Worm (Caenorhabditis elegans) whole organism, L4 larva: ENCODE results near the gene taf-8.
A peak's percentile ranks its signal among the peaks of the same experiment; 100 is the strongest.

Source experiments
- F10B5.3 ChIP-seq: sonication (generic microtip); optimal IDR thresholded peaks from 2 replicates; lab custom pipeline; 2016; ENCODE audit warnings: mild to moderate bottlenecking, missing genetic modification characterization, missing compliant biosample characterization
- F26F4.8 ChIP-seq: fragments of 200-800 bp; sonication (Bioruptor generic); conservative IDR thresholded peaks from 2 replicates; pipeline ENCODE4 v1.3.6; 2022; ENCODE audit warnings: missing genetic modification characterization, missing compliant biosample characterization
- F44E2.7 ChIP-seq: fragments of 200-800 bp; sonication (Bioruptor generic); IDR thresholded peaks from 2 replicates; pipeline ENCODE4 v2.1.2; 2022; ENCODE audit warnings: missing genetic modification characterization, missing compliant biosample characterization
- F49E8.2 ChIP-seq: sonication (generic microtip); optimal IDR thresholded peaks from 2 replicates; lab custom pipeline; 2016; ENCODE audit warnings: missing compliant biosample characterization, mild to moderate bottlenecking, missing genetic modification characterization, borderline replicate concordance
- R02D3.7 ChIP-seq: fragments of 150-350 bp; sonication (generic microtip); optimal IDR thresholded peaks from 3 replicates; lab custom pipeline; 2014; ENCODE audit warnings: missing biosample characterization, missing genetic modification characterization
- T20F7.1 ChIP-seq: fragments of 200-800 bp; sonication (Bioruptor generic); optimal IDR thresholded peaks from 2 replicates; lab custom pipeline; 2018; ENCODE audit warnings: mild to moderate bottlenecking, missing genetic modification characterization, missing compliant biosample characterization
- ZK337.2 ChIP-seq: fragments of 200-800 bp; sonication (Bioruptor generic); IDR thresholded peaks from 2 replicates; pipeline ENCODE4 v1.3.6; 2022; ENCODE audit warnings: missing genetic modification reagents, missing genetic modification characterization, missing compliant biosample characterization
- ZK546.5 ChIP-seq, 2 experiments: sonication (generic microtip); optimal IDR thresholded peaks; 2 replicates each; lab custom pipeline; 2017; ENCODE audit warnings: missing biosample characterization in 2 of 2, missing genetic modification characterization in 2 of 2
- aha-1 ChIP-seq: fragments of 150-350 bp; peaks from one replicate; lab custom pipeline; 2014; ENCODE audit warnings: missing biosample characterization, missing genetic modification characterization
- ceh-20 ChIP-seq: fragments of 200-800 bp; sonication (Bioruptor generic); IDR thresholded peaks from 2 replicates; pipeline ENCODE4 v1.3.6; 2022; ENCODE audit warnings: missing genetic modification reagents, missing genetic modification characterization, missing compliant biosample characterization
- ceh-32 ChIP-seq: sonication (generic microtip); optimal IDR thresholded peaks from 2 replicates; lab custom pipeline; 2016; ENCODE audit warnings: mild to moderate bottlenecking, missing genetic modification characterization, missing compliant biosample characterization; ENCODE audit not compliant: poor library complexity
- ces-1 ChIP-seq: fragments of 150-350 bp; sonication (generic microtip); optimal IDR thresholded peaks from 4 replicates; lab custom pipeline; 2014; ENCODE audit warnings: missing biosample characterization, missing genetic modification reagents, missing genetic modification characterization
- ctbp-1 ChIP-seq: fragments of 200-800 bp; sonication (Bioruptor generic); IDR thresholded peaks from 2 replicates; pipeline ENCODE4 v1.3.6; 2022; ENCODE audit warnings: missing genetic modification reagents, missing genetic modification characterization, missing compliant biosample characterization
- daf-16 ChIP-seq, 3 experiments: sonication (generic microtip); optimal IDR thresholded peaks; 2 replicates each; lab custom pipeline; 2016 to 2017; ENCODE audit warnings: missing genetic modification characterization in 3 of 3, missing genetic modification reagents in 3 of 3, mild to moderate bottlenecking in 2 of 3, missing compliant biosample characterization in 2 of 3, missing biosample characterization in 1 of 3, moderate library complexity in 1 of 3
- dmd-8 ChIP-seq: fragments of 200-800 bp; sonication (Bioruptor generic); IDR thresholded peaks from 2 replicates; pipeline ENCODE4 v1.3.6; 2022; ENCODE audit warnings: missing genetic modification characterization, missing compliant biosample characterization
- dmd-9 ChIP-seq: fragments of 200-800 bp; sonication (Bioruptor generic); IDR thresholded peaks from 2 replicates; pipeline ENCODE4 v1.3.6; 2022; ENCODE audit warnings: missing genetic modification reagents, missing genetic modification characterization, missing compliant biosample characterization
- dpl-1 ChIP-seq: fragments of 150-350 bp; optimal IDR thresholded peaks from 2 replicates; lab custom pipeline; 2014; ENCODE audit warnings: missing biosample characterization, missing genetic modification reagents, missing genetic modification characterization
- duxl-1 ChIP-seq: sonication (generic microtip); optimal IDR thresholded peaks from 2 replicates; lab custom pipeline; 2016; ENCODE audit warnings: mild to moderate bottlenecking, missing genetic modification characterization, moderate library complexity, missing compliant biosample characterization; ENCODE audit not compliant: poor library complexity
- dve-1 ChIP-seq: sonication (generic microtip); optimal IDR thresholded peaks from 2 replicates; lab custom pipeline; 2017; ENCODE audit warnings: antibody characterized with exemption, mild to moderate bottlenecking, missing genetic modification characterization, missing compliant biosample characterization; ENCODE audit not compliant: insufficient read depth
- egl-43 ChIP-seq: fragments of 200-800 bp; sonication (Bioruptor generic); IDR thresholded peaks from 2 replicates; pipeline ENCODE4 v1.3.6; 2022; ENCODE audit warnings: missing genetic modification reagents, missing genetic modification characterization, missing compliant biosample characterization
- fkh-10 ChIP-seq: fragments of 150-350 bp; optimal IDR thresholded peaks from 2 replicates; lab custom pipeline; 2014; ENCODE audit warnings: missing biosample characterization, missing genetic modification reagents, missing genetic modification characterization
- fos-1 ChIP-seq: fragments of 150-350 bp; optimal IDR thresholded peaks from 2 replicates; lab custom pipeline; 2014; ENCODE audit warnings: missing biosample characterization, missing genetic modification characterization
- hif-1 ChIP-seq, 2 experiments: sonication (generic microtip); optimal IDR thresholded peaks; 2 replicates each; lab custom pipeline; 2016 to 2017; ENCODE audit warnings: missing compliant biosample characterization in 2 of 2, missing genetic modification characterization in 2 of 2, missing genetic modification reagents in 2 of 2, missing genotype in 2 of 2, mild to moderate bottlenecking in 1 of 2
- hlh-30 ChIP-seq: sonication (generic microtip); optimal IDR thresholded peaks from 2 replicates; lab custom pipeline; 2017; ENCODE audit warnings: antibody characterized with exemption, mild to moderate bottlenecking, missing genetic modification characterization, missing compliant biosample characterization; ENCODE audit not compliant: insufficient read depth
- lin-15B ChIP-seq: fragments of 150-350 bp; sonication (generic microtip); optimal IDR thresholded peaks from 3 replicates; lab custom pipeline; 2014; ENCODE audit warnings: missing biosample characterization, missing genetic modification characterization
- lin-38 ChIP-seq: fragments of 200-800 bp; sonication (Bioruptor generic); IDR thresholded peaks from 2 replicates; pipeline ENCODE4 v1.3.6; 2022; ENCODE audit warnings: missing genetic modification reagents, missing genetic modification characterization, missing compliant biosample characterization
- lir-3 ChIP-seq: sonication (generic microtip); optimal IDR thresholded peaks from 2 replicates; lab custom pipeline; 2016; ENCODE audit warnings: mild to moderate bottlenecking, missing genetic modification characterization, missing compliant biosample characterization
- mdl-1 ChIP-seq, 2 experiments: fragments of 150-350 bp in 1 of 2; sonication (generic microtip) in 1 of 2; optimal IDR thresholded peaks; 2 replicates each; lab custom pipeline; 2014 to 2017; ENCODE audit warnings: missing biosample characterization in 2 of 2, missing genetic modification characterization in 2 of 2
- mep-1 ChIP-seq: fragments of 150-350 bp; sonication (generic microtip); optimal IDR thresholded peaks from 3 replicates; lab custom pipeline; 2014; ENCODE audit warnings: missing biosample characterization, missing genetic modification characterization
- mes-2 ChIP-seq: sonication (generic microtip); optimal IDR thresholded peaks from 2 replicates; lab custom pipeline; 2016; ENCODE audit warnings: missing genotype, mild to moderate bottlenecking, missing genetic modification characterization, missing compliant biosample characterization; ENCODE audit not compliant: poor library complexity, severe bottlenecking
- mxl-2 ChIP-seq: fragments of 200-800 bp; sonication (Bioruptor generic); conservative IDR thresholded peaks from 2 replicates; pipeline ENCODE4 v1.3.6; 2022; ENCODE audit warnings: missing genetic modification reagents, missing genetic modification characterization, missing compliant biosample characterization
- mxl-3 ChIP-seq: fragments of 200-800 bp; sonication (Bioruptor generic); optimal IDR thresholded peaks from 2 replicates; lab custom pipeline; 2018; ENCODE audit warnings: mild to moderate bottlenecking, missing genetic modification characterization, missing compliant biosample characterization
- nhr-10 ChIP-seq: fragments of 150-350 bp; optimal IDR thresholded peaks from 2 replicates; lab custom pipeline; 2014; ENCODE audit warnings: missing biosample characterization, missing genetic modification characterization
- nhr-111 ChIP-seq: fragments of 200-800 bp; sonication (Bioruptor generic); optimal IDR thresholded peaks from 2 replicates; lab custom pipeline; 2018; ENCODE audit warnings: mild to moderate bottlenecking, missing genetic modification characterization, missing compliant biosample characterization
- nhr-25 ChIP-seq: sonication (generic microtip); optimal IDR thresholded peaks from 2 replicates; lab custom pipeline; 2017; ENCODE audit warnings: missing genetic modification characterization, mild to moderate bottlenecking, missing compliant biosample characterization, antibody characterized with exemption, moderate library complexity, borderline replicate concordance; ENCODE audit not compliant: insufficient read depth
- nhr-41 ChIP-seq: fragments of 200-800 bp; sonication (Bioruptor generic); IDR thresholded peaks from 2 replicates; pipeline ENCODE4 v1.3.6; 2022; ENCODE audit warnings: missing genetic modification reagents, missing genetic modification characterization, missing compliant biosample characterization
- nhr-42 ChIP-seq: fragments of 200-800 bp; sonication (Bioruptor generic); IDR thresholded peaks from 2 replicates; pipeline ENCODE4 v1.3.6; 2022; ENCODE audit warnings: missing genetic modification characterization, missing compliant biosample characterization
- nhr-6 ChIP-seq: fragments of 150-350 bp; optimal IDR thresholded peaks from 2 replicates; lab custom pipeline; 2014; ENCODE audit warnings: missing biosample characterization, missing genetic modification characterization
- nhr-77 ChIP-seq: fragments of 150-350 bp; optimal IDR thresholded peaks from 2 replicates; lab custom pipeline; 2014; ENCODE audit warnings: missing biosample characterization, missing genetic modification characterization
- pqm-1 ChIP-seq: sonication (generic microtip); optimal IDR thresholded peaks from 2 replicates; lab custom pipeline; 2017; ENCODE audit warnings: missing biosample characterization, missing genetic modification characterization
- saeg-2 ChIP-seq: fragments of 200-800 bp; sonication (Bioruptor generic); IDR thresholded peaks from 2 replicates; pipeline ENCODE4 v1.3.6; 2022; ENCODE audit warnings: missing genetic modification reagents, missing genetic modification characterization, missing compliant biosample characterization
- sdz-12 ChIP-seq: fragments of 200-800 bp; sonication (Bioruptor generic); optimal IDR thresholded peaks from 2 replicates; lab custom pipeline; 2018; ENCODE audit warnings: mild to moderate bottlenecking, missing genetic modification characterization, missing compliant biosample characterization
- snpc-1.2 ChIP-seq: fragments of 200-800 bp; sonication (Bioruptor generic); IDR thresholded peaks from 2 replicates; pipeline ENCODE4 v1.3.6; 2022; ENCODE audit warnings: missing genetic modification reagents, missing genetic modification characterization, missing compliant biosample characterization
- spr-1 ChIP-seq: sonication (generic microtip); optimal IDR thresholded peaks from 2 replicates; lab custom pipeline; 2016; ENCODE audit warnings: mild to moderate bottlenecking, missing genetic modification characterization, missing compliant biosample characterization
- tag-97 ChIP-seq: fragments of 200-800 bp; sonication (Bioruptor generic); IDR thresholded peaks from 2 replicates; pipeline ENCODE4 v1.3.6; 2022; ENCODE audit warnings: missing genetic modification characterization, missing compliant biosample characterization
- tra-1 ChIP-seq: fragments of 200-800 bp; sonication (Bioruptor generic); IDR thresholded peaks from 2 replicates; pipeline ENCODE4 v1.3.6; 2022; ENCODE audit warnings: missing genetic modification reagents, missing genetic modification characterization, missing compliant biosample characterization
- unc-39 ChIP-seq: sonication (generic microtip); optimal IDR thresholded peaks from 2 replicates; lab custom pipeline; 2017; ENCODE audit warnings: missing biosample characterization, missing genetic modification characterization
- vab-7 ChIP-seq: fragments of 200-800 bp; sonication (Bioruptor generic); IDR thresholded peaks from 2 replicates; pipeline ENCODE4 v1.3.6; 2022; ENCODE audit warnings: missing genetic modification reagents, missing genetic modification characterization, missing compliant biosample characterization
- zfp-3 ChIP-seq: fragments of 200-800 bp; sonication (Bioruptor generic); conservative IDR thresholded peaks from 2 replicates; pipeline ENCODE4 v1.3.6; 2022; ENCODE audit warnings: missing genetic modification reagents, missing genetic modification characterization, missing compliant biosample characterization
- zip-11 ChIP-seq: fragments of 200-800 bp; sonication (Bioruptor generic); IDR thresholded peaks from 2 replicates; pipeline ENCODE4 v1.3.6; 2022; ENCODE audit warnings: missing genetic modification characterization, missing compliant biosample characterization
- ztf-7 ChIP-seq: fragments of 150-350 bp; optimal IDR thresholded peaks from 2 replicates; lab custom pipeline; 2014; ENCODE audit warnings: missing biosample characterization, missing genetic modification characterization

Gene taf-8

ce11 chrII:9713083-9713482 is 44.0 kb downstream of the taf-8 start (continued):
- TF ChIP-seq ceh-32 (tag; lab: Kevin White, UChicago), result no peak
- TF ChIP-seq mdl-1 (tag; optimal IDR thresholded peaks at IDR 0.05; lab: Kevin White, UChicago), result no peak
- no peak for TF ChIP-seq sdz-12 (GFP tag; lab: Kevin White, UChicago)
- no peak for TF ChIP-seq F26F4.8 (GFP tag; lab: Robert Waterston, UW)
- TF ChIP-seq nhr-111 (GFP tag; lab: Kevin White, UChicago), result no peak
- TF ChIP-seq nhr-6 (tag; lab: Kevin White, UChicago), result no peak
- no peak for TF ChIP-seq T20F7.1 (GFP tag; lab: Kevin White, UChicago)
- TF ChIP-seq dmd-8 (GFP tag; lab: Robert Waterston, UW), result no peak
- TF ChIP-seq ces-1 (GFP tag; lab: Kevin White, UChicago), result no peak
- TF ChIP-seq dve-1 (tag; lab: Kevin White, UChicago), result no peak
- TF ChIP-seq F44E2.7, result no peak
- no peak for TF ChIP-seq duxl-1 (tag; lab: Kevin White, UChicago)
- TF ChIP-seq mes-2 (tag; lab: Kevin White, UChicago), result peak; percentile 59
- no peak for TF ChIP-seq ceh-20 (GFP tag; lab: Robert Waterston, UW)
- peak; percentile 10 for TF ChIP-seq dpl-1 (GFP tag; lab: Kevin White, UChicago)
- no peak for TF ChIP-seq pqm-1 (tag; lab: Kevin White, UChicago)
- TF ChIP-seq hlh-30, result peak; percentile 36
- no peak for TF ChIP-seq saeg-2
- no peak for TF ChIP-seq unc-39
- no peak for TF ChIP-seq ZK337.2 (GFP tag; lab: Robert Waterston, UW)
- no peak for TF ChIP-seq ztf-7 (tag; lab: Kevin White, UChicago)
- TF ChIP-seq nhr-10, result no peak
- TF ChIP-seq fkh-10 (GFP tag; lab: Kevin White, UChicago), result no peak
- no peak for TF ChIP-seq fos-1 (tag; lab: Kevin White, UChicago)
- TF ChIP-seq mxl-2 (GFP tag; lab: Robert Waterston, UW), result no peak
- peak; percentile 75 for TF ChIP-seq vab-7 (GFP tag; lab: Robert Waterston, UW)
- TF ChIP-seq nhr-42 (GFP tag; lab: Robert Waterston, UW), result no peak
- no peak for TF ChIP-seq F10B5.3 (tag; lab: Kevin White, UChicago)
- TF ChIP-seq daf-16 (GFP tag; optimal IDR thresholded peaks at IDR 0.05; lab: Kevin White, UChicago), result peak in 1 of 2 experiments; percentile 29
- no peak for TF ChIP-seq daf-16 (tag; optimal IDR thresholded peaks at IDR 0.05; lab: Kevin White, UChicago)
- TF ChIP-seq F49E8.2 (tag; lab: Kevin White, UChicago), result no peak
- TF ChIP-seq spr-1, result no peak
- no peak for TF ChIP-seq lir-3 (tag; lab: Kevin White, UChicago)
- no peak for TF ChIP-seq nhr-77 (tag; lab: Kevin White, UChicago)
- TF ChIP-seq aha-1, result no peak
- TF ChIP-seq snpc-1.2, result no peak
- no peak for TF ChIP-seq R02D3.7 (tag; lab: Kevin White, UChicago)
- no peak for TF ChIP-seq hif-1 (tag; optimal IDR thresholded peaks at IDR 0.05; lab: Kevin White, UChicago)
- no peak for TF ChIP-seq lin-15B
- no peak for TF ChIP-seq tag-97
- no peak for TF ChIP-seq ZK546.5 (tag; optimal IDR thresholded peaks at IDR 0.05; lab: Kevin White, UChicago)
- TF ChIP-seq tra-1, result no peak
- TF ChIP-seq mep-1 (tag; lab: Kevin White, UChicago), result peak; percentile 32
- TF ChIP-seq egl-43, result no peak
- no peak for TF ChIP-seq zip-11 (GFP tag; lab: Robert Waterston, UW)
- TF ChIP-seq ctbp-1 (GFP tag; lab: Robert Waterston, UW), result no peak
- peak; percentile 59 for TF ChIP-seq lin-38 (GFP tag; lab: Robert Waterston, UW)
- no peak for TF ChIP-seq zfp-3 (GFP tag; lab: Robert Waterston, UW)
- TF ChIP-seq nhr-41 (GFP tag; lab: Robert Waterston, UW), result no peak
- no peak for TF ChIP-seq mxl-3 (GFP tag; lab: Kevin White, UChicago)
- TF ChIP-seq dmd-9 (GFP tag; lab: Robert Waterston, UW), result no peak
- TF ChIP-seq nhr-25, result no peak
